Worm (Caenorhabditis elegans) whole organism, young adult: ENCODE measurements around the gene C06E1.7.

Experiments
- C17E4.6 ChIP-seq: fragments of 200-800 bp; sonication (Bioruptor generic); IDR thresholded peaks from 2 replicates; pipeline ENCODE4 v1.3.6; 2022; ENCODE audit warnings: missing genetic modification reagents, missing genetic modification characterization, missing compliant biosample characterization
- F10E7.11 ChIP-seq: sonication (generic microtip); optimal IDR thresholded peaks from 2 replicates; lab custom pipeline; 2017; ENCODE audit warnings: mild to moderate bottlenecking, missing genetic modification characterization, moderate library complexity, missing compliant biosample characterization
- F49E8.2 ChIP-seq: sonication (generic microtip); optimal IDR thresholded peaks from 3 replicates; lab custom pipeline; 2017; ENCODE audit warnings: missing genetic modification characterization, mild to moderate bottlenecking, missing compliant biosample characterization, antibody characterized with exemption, moderate library complexity; ENCODE audit not compliant: insufficient read depth
- Y53F4B.3 ChIP-seq: fragments of 200-800 bp; sonication (Bioruptor generic); IDR thresholded peaks from 2 replicates; pipeline ENCODE4 v1.3.6; 2022; ENCODE audit warnings: missing genetic modification reagents, missing genetic modification characterization, missing compliant biosample characterization
- Y53G8AR.9 ChIP-seq: fragments of 200-800 bp; sonication (Bioruptor generic); conservative IDR thresholded peaks from 2 replicates; pipeline ENCODE4 v1.3.6; 2022; ENCODE audit warnings: missing genetic modification reagents, missing genetic modification characterization, missing compliant biosample characterization
- aptf-3 ChIP-seq: fragments of 200-800 bp; sonication (Bioruptor generic); IDR thresholded peaks from 2 replicates; pipeline ENCODE4 v1.3.6; 2022; ENCODE audit warnings: missing genetic modification characterization, missing compliant biosample characterization
- atf-7 ChIP-seq: sonication (generic microtip); optimal IDR thresholded peaks from 2 replicates; lab custom pipeline; 2017; ENCODE audit warnings: mild to moderate bottlenecking, missing genetic modification characterization, missing compliant biosample characterization
- bed-1 ChIP-seq: fragments of 200-800 bp; sonication (Bioruptor generic); IDR thresholded peaks from 2 replicates; pipeline ENCODE4 v1.3.6; 2022; ENCODE audit warnings: missing genetic modification reagents, missing genetic modification characterization, missing compliant biosample characterization
- bed-2 ChIP-seq: fragments of 200-800 bp; sonication (Bioruptor generic); IDR thresholded peaks from 2 replicates; pipeline ENCODE4 v1.3.6; 2022; ENCODE audit warnings: missing genetic modification reagents, missing genetic modification characterization, missing compliant biosample characterization
- ccch-3 ChIP-seq: fragments of 200-800 bp; sonication (Bioruptor generic); optimal IDR thresholded peaks from 2 replicates; lab custom pipeline; 2018; ENCODE audit warnings: mild to moderate bottlenecking, missing genetic modification characterization, missing compliant biosample characterization
- dox-1 ChIP-seq: fragments of 200-800 bp; sonication (Bioruptor generic); IDR thresholded peaks from 2 replicates; pipeline ENCODE4 v1.3.6; 2022; ENCODE audit warnings: missing genetic modification reagents, missing genetic modification characterization, missing compliant biosample characterization
- dpff-1 ChIP-seq: sonication (generic microtip); optimal IDR thresholded peaks from 2 replicates; lab custom pipeline; 2017; ENCODE audit warnings: mild to moderate bottlenecking, missing genetic modification characterization, missing compliant biosample characterization
- dpl-1 ChIP-seq: fragments of 150-350 bp; optimal IDR thresholded peaks from 2 replicates; lab custom pipeline; 2014; ENCODE audit warnings: missing biosample characterization, missing genetic modification reagents, missing genetic modification characterization
- efl-1 ChIP-seq: fragments of 150-350 bp; optimal IDR thresholded peaks from 2 replicates; lab custom pipeline; 2014; ENCODE audit warnings: missing biosample characterization, missing genetic modification reagents, missing genetic modification characterization
- egrh-3 ChIP-seq: fragments of 200-800 bp; sonication (Bioruptor generic); IDR thresholded peaks from 2 replicates; pipeline ENCODE4 v1.3.6; 2022; ENCODE audit warnings: missing genetic modification reagents, missing genetic modification characterization, missing compliant biosample characterization
- ekl-4 ChIP-seq: fragments of 200-800 bp; sonication (Bioruptor generic); IDR thresholded peaks from 2 replicates; pipeline ENCODE4 v1.3.6; 2022; ENCODE audit warnings: missing genetic modification reagents, missing genetic modification characterization, missing compliant biosample characterization
- ets-4 ChIP-seq: fragments of 200-800 bp; sonication (Bioruptor generic); optimal IDR thresholded peaks from 2 replicates; lab custom pipeline; 2018; ENCODE audit warnings: mild to moderate bottlenecking, missing genetic modification characterization, missing compliant biosample characterization
- hmg-20 ChIP-seq: fragments of 200-800 bp; sonication (Bioruptor generic); IDR thresholded peaks from 2 replicates; pipeline ENCODE4 v1.3.6; 2022; ENCODE audit warnings: missing genetic modification reagents, missing genetic modification characterization, missing compliant biosample characterization
- lin-54 ChIP-seq: fragments of 200-800 bp; sonication (Bioruptor generic); optimal IDR thresholded peaks from 2 replicates; lab custom pipeline; 2018; ENCODE audit warnings: mild to moderate bottlenecking, missing genetic modification characterization, missing compliant biosample characterization
- lsl-1 ChIP-seq: fragments of 200-800 bp; sonication (Bioruptor generic); optimal IDR thresholded peaks from 2 replicates; lab custom pipeline; 2018; ENCODE audit warnings: mild to moderate bottlenecking, missing genetic modification characterization, moderate library complexity, missing compliant biosample characterization
- madf-8 ChIP-seq: fragments of 200-800 bp; sonication (Bioruptor generic); conservative IDR thresholded peaks from 2 replicates; pipeline ENCODE4 v1.3.6; 2022; ENCODE audit warnings: missing genetic modification reagents, missing genetic modification characterization, missing compliant biosample characterization
- nhr-120 ChIP-seq: fragments of 200-800 bp; sonication (Bioruptor generic); IDR thresholded peaks from 2 replicates; pipeline ENCODE4 v1.3.6; 2022; ENCODE audit warnings: missing genetic modification characterization, missing compliant biosample characterization
- nhr-80 ChIP-seq: sonication (generic microtip); optimal IDR thresholded peaks from 2 replicates; lab custom pipeline; 2016; ENCODE audit warnings: missing genetic modification characterization, missing compliant biosample characterization
- repo-1 ChIP-seq: sonication (generic microtip); optimal IDR thresholded peaks from 2 replicates; lab custom pipeline; 2017; ENCODE audit warnings: mild to moderate bottlenecking, missing genetic modification characterization, missing compliant biosample characterization
- sea-2 ChIP-seq: fragments of 200-800 bp; sonication (Bioruptor generic); IDR thresholded peaks from 2 replicates; pipeline ENCODE4 v1.3.6; 2022; ENCODE audit warnings: missing genetic modification characterization, missing compliant biosample characterization
- snpc-3.4 ChIP-seq: sonication (generic microtip); optimal IDR thresholded peaks from 2 replicates; lab custom pipeline; 2017; ENCODE audit warnings: missing genetic modification characterization, mild to moderate bottlenecking, missing compliant biosample characterization, antibody characterized with exemption, moderate library complexity, missing genotype, missing genetic modification reagents
- tbp1 ChIP-seq: fragments of 200-800 bp; sonication (Bioruptor generic); optimal IDR thresholded peaks from 2 replicates; lab custom pipeline; 2018; ENCODE audit warnings: mild to moderate bottlenecking, missing genetic modification characterization, missing compliant biosample characterization
- unc-62 ChIP-seq: fragments of 150-350 bp; optimal IDR thresholded peaks from 2 replicates; lab custom pipeline; 2014; ENCODE audit warnings: missing biosample characterization, missing genetic modification reagents, missing genetic modification characterization
- zfh-2 ChIP-seq: fragments of 200-800 bp; sonication (Bioruptor generic); conservative IDR thresholded peaks from 2 replicates; pipeline ENCODE4 v1.3.6; 2022; ENCODE audit warnings: missing genetic modification reagents, missing genetic modification characterization, missing compliant biosample characterization

C06E1.7 gene

DNA sequence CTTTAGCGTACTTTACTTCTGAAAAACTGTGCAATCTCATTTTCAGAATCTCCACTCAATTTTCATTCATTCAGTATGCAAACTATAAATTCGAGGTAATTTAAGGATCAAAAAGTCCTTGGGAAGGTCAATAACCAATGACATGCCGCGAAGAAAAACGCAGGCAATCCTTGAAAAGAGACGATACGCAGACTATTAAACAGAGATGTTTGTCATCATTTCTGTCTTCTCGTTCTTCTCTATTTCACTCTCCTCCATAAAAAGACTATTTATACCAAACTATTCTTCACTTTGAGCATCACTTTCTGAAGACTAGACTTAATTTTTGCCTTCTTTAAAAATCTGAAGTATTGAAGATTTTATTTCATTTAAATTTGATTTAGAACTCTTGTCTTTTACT, 41.4 kb downstream of the C06E1.7 start, which contains the start of gene C02D5.4:
Gene C02D5.4 (plus strand): TSS at position 41 of the 400 bp plus-strand sequence.
- TF ChIP-seq efl-1 (GFP tag; lab: Kevin White, UChicago): peak; percentile 28
- TF ChIP-seq nhr-80 (tag; lab: Kevin White, UChicago): peak; percentile 9
- TF ChIP-seq aptf-3 (GFP tag; lab: Robert Waterston, UW): no peak

DNA sequence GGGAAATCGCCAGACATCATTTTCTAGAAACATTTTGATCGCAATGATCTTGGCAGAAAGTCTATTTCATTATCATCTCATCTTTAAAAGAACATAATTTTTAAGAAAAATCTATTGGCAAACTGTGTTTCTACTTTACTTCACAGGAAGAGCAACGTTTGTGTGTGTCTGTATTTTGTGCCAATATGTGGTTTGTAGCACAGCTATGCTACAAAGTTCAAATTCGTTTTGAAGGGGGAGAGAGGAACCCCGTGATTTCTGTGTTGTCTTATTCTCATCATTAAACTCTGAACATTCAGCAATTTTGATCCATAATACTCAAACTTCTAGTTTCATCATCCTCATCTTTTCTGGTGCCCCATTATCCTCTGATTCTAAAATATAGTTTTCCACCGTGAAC, 41.8 kb downstream of the C06E1.7 start:
- no peak for TF ChIP-seq egrh-3 (GFP tag; lab: Robert Waterston, UW)
- no peak for TF ChIP-seq dpff-1 (tag; lab: Kevin White, UChicago)
- no peak for TF ChIP-seq C17E4.6
- TF ChIP-seq bed-1 (GFP tag; lab: Robert Waterston, UW): no peak
- no peak for TF ChIP-seq dpl-1 (GFP tag; lab: Kevin White, UChicago)
- TF ChIP-seq dox-1: no peak
- no peak for TF ChIP-seq atf-7 (tag; lab: Kevin White, UChicago)
- no peak for TF ChIP-seq F10E7.11
- no peak for TF ChIP-seq ekl-4
- no peak for TF ChIP-seq zfh-2 (GFP tag; lab: Robert Waterston, UW)
- TF ChIP-seq bed-2 (GFP tag; lab: Robert Waterston, UW): no peak
- TF ChIP-seq lsl-1 (GFP tag; lab: Kevin White, UChicago): no peak

DNA sequence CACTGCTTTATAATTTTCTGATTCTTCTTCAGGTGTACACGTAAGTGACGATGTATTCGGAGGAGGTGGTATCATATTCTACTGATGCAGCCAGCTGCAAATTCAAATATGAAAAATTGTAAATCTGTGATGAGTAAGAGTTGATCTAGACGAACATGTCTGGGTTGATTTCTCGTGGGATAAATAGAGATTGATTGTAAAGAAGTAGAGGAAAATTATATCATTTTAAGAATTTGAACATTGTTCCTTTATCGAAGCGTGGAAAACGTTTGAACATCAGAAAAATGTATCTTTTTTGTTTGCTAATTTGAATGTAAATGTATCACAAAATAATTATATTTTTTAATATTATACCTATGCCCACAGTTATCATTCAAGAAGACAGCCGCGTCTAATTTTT, 48.0 kb downstream of the C06E1.7 start, which contains the start of gene ZC21.6:
Gene ZC21.6 (minus strand): TSS at position 101 of the 400 bp plus-strand sequence.
- TF ChIP-seq sea-2 (GFP tag; lab: Robert Waterston, UW) (no peak), nhr-120 (no peak), ccch-3 (GFP tag; lab: Kevin White, UChicago) (no peak), snpc-3.4 (tag; lab: Kevin White, UChicago) (no peak), bed-1 (GFP tag; lab: Robert Waterston, UW) (no peak), bed-2 (GFP tag; lab: Robert Waterston, UW) (no peak), lin-54 (GFP tag; lab: Kevin White, UChicago) (no peak), tbp1 (no peak), Y53F4B.3 (GFP tag; lab: Robert Waterston, UW) (no peak), unc-62 (GFP tag; lab: Kevin White, UChicago) (no peak), hmg-20 (GFP tag; lab: Robert Waterston, UW) (no peak), lsl-1 (GFP tag; lab: Kevin White, UChicago) (no peak), madf-8 (GFP tag; lab: Robert Waterston, UW) (no peak), Y53G8AR.9 (GFP tag; lab: Robert Waterston, UW) (no peak), ekl-4 (no peak), ets-4 (no peak), F49E8.2 (no peak), repo-1 (tag; lab: Kevin White, UChicago) (no peak)
